Fruit fly (Drosophila melanogaster) whole organism, adult: Measurements from ENCODE around the gene Met.
"Not testable (repeated sequence)": the region's sequence is repeated elsewhere in the genome, so short reads cannot be mapped to it uniquely, and the experiment has no call there.

Experiments used
- CG11617 ChIP-seq: fragments of 200-800 bp; sonication (Bioruptor generic); optimal IDR thresholded peaks from 2 replicates; lab custom pipeline; 2017; ENCODE audit warnings: mild to moderate bottlenecking, missing biosample characterization, missing genetic modification reagents, missing genetic modification characterization
- CG1620 ChIP-seq: fragments of 200-800 bp; sonication (Bioruptor generic); optimal IDR thresholded peaks from 2 replicates; lab custom pipeline; 2016; ENCODE audit warnings: missing biosample characterization, missing genetic modification characterization
- CG5204 ChIP-seq: fragments of 200-800 bp; sonication (Bioruptor generic); optimal IDR thresholded peaks from 2 replicates; lab custom pipeline; 2016; ENCODE audit warnings: missing biosample characterization, missing genetic modification characterization
- Mnt ChIP-seq: fragments of 200-800 bp; sonication (Bioruptor generic); optimal IDR thresholded peaks from 2 replicates; lab custom pipeline; 2016; ENCODE audit warnings: missing biosample characterization, mild to moderate bottlenecking, missing genetic modification characterization

dm6 chrX:11599589-11599988 is 16.3 kb upstream of the Met start, which contains the start of gene rho-4:
- not testable (repeated sequence) for TF ChIP-seq CG5204; CG11617 (GFP tag; lab: Kevin White, UChicago); Mnt (GFP tag; lab: Kevin White, UChicago); CG1620 (GFP tag; lab: Kevin White, UChicago)
